Worm (Caenorhabditis elegans) whole organism, dauer: ENCODE data around the gene npr-35.

Experiments
- unc-62 ChIP-seq: sonication (generic microtip); optimal IDR thresholded peaks from 2 replicates; lab custom pipeline; 2017; ENCODE audit warnings: missing biosample characterization, missing genetic modification reagents, missing genetic modification characterization

npr-35 gene

DNA sequence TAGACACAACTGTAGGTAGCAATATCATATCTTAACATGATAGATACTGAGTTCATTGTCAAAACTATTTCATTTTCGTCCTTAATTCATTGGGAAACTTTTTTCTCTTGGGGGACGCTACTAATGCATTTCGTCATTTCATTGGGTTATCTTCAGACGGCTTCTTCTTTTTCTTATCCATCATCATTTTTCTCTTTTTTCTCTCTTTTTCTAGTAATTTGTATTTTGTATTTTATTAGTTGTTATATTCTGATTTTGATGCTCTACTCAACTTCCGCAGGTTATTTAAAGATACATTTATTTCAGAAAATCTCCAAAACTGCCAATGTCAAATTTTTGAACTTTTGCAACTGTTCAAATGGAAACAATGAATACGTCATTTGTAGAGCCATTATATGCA is at the start of gene npr-35:
TSS of gene npr-35 (plus strand) at position 301 of the 400 bp plus-strand sequence.
- no peak for TF ChIP-seq unc-62 (GFP tag; lab: Kevin White, UChicago)

DNA sequence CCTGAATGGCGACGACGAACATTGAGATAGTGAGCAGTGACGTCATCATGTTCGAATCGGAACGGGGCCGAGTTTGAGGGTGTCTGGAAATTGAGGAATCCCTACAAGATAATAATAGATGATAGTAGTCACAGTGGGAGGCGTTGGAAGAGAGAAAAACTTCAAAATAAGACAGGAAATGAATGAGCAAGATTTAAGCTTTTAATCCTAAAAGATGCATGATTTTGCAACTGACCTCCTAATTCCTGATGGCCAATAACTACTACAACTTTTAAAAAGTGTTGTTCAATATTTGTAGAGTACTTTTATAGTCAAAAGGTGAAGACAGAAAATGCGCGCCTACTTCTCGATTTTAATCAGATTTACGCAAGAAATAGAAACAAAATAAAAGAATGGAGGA is 45.3 kb upstream of the npr-35 start, which contains the start of gene flp-13:
TSS of gene flp-13 (minus strand) at position 101 of the 400 bp plus-strand sequence.
- TF ChIP-seq unc-62 (GFP tag; lab: Kevin White, UChicago) = no peak

DNA sequence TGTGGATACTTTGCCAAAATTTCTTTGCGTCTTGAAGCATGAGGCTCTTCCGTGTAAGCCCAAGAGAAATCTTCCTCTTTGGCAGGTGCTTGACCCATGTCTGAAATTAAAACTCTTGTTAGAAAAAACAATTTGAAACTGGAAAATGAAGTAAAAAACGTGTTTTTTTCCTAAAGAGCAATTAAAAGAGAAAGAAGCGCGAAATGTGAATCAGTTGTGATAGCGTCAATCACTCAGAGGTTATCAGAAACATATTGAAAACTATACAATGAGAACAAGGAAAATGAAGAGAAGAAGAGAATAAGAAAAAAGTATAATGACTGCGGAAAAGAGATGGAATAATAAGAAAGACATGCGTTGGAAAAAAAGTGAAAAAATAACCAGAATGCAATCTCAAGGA is 36.8 kb upstream of the npr-35 start, which contains the start of gene F33D4.4:
TSS of gene F33D4.4 (minus strand) at position 101 of the 400 bp plus-strand sequence.
- TF ChIP-seq unc-62 (GFP tag; lab: Kevin White, UChicago) = no peak

DNA sequence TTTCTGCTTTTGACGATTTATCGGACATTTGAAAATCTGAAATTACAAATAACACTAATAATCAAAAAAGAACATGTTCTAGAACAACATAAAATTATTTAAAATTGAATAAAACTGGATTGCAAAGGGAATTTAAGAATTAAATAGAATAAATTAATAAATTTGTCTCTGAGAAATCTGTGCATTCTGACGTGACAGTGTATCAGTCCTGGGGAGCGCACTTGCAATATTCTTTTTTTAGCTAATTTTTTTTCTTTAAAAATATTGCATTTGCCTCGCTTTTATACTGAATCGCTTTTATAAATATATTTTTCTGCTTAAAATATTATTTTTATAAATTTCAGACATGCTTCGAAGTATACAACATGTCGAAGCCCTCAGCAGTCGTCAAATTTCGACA is 33.9 kb upstream of the npr-35 start, which contains the start of the genes mrpl-1, emc-6 and mrps-24:
TSS of gene mrpl-1 (minus strand) at position 1 of the 400 bp plus-strand sequence.
TSS of gene emc-6 (minus strand) at position 36 of the 400 bp plus-strand sequence.
TSS of gene mrps-24 (plus strand) at position 345 of the 400 bp plus-strand sequence.
- TF ChIP-seq unc-62 (GFP tag; lab: Kevin White, UChicago) = no peak

DNA sequence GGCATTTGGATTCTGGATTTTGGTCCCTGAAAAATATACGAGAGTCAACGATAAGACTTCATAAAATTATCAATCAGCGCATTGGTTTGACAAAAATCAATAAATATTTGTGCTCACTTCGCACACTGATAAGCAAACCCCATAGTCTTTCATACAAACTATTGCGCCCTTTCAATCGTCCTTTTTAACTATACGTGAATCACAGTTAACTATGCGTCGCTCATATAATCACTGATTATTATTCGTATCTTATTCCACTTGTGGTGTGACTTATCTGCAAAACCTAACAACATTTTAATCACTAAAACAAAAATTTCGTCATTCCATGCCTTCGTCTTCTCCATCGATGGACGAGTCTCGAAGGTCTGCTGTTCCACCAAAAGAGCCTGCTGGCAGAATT is 32.8 kb upstream of the npr-35 start, which contains the start of gene nhr-8:
TSS of gene nhr-8 (plus strand) at position 160 of the 400 bp plus-strand sequence.
- no peak for TF ChIP-seq unc-62 (GFP tag; lab: Kevin White, UChicago)

DNA sequence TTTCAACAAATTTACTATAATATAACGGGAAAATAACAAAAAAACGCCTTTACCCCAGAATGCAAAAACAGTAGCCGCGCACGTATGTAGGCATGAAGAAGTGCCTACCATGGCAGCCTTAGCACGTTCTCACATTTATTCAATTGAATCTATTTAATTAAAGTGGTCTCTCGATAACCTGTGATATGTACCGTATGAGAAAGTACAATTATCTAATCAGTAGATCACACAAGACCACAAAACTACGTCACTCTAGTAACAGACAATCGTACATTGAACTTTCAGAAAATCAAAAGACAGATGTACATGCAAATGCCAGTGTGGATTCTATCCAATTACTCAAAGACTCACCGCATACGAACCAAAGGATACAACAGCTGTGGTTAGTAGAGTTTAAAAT is 31.4 kb upstream of the npr-35 start:
- no peak for TF ChIP-seq unc-62 (GFP tag; lab: Kevin White, UChicago)

DNA sequence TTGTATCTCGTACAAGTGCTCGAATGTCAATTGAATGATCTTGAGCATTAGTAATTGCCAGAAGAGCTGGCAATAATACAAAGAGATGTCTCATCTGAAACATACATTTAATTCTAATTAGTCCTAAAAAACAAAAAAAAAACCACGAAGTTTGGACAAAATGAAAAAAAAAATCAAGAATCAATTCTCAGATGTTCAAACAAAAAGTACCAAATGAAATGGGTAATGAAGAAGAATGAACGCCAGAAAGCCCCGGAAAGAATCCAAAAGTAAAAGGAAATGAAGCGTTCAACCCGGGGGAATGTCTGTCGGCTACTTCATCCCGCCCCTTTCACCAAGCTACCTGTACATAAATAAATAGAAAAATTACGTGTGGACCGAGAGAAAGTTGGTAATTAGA is 25.7 kb upstream of the npr-35 start, which contains the start of gene F33D4.6:
TSS of gene F33D4.6 (minus strand) at position 101 of the 400 bp plus-strand sequence.
- no peak for TF ChIP-seq unc-62 (GFP tag; lab: Kevin White, UChicago)

DNA sequence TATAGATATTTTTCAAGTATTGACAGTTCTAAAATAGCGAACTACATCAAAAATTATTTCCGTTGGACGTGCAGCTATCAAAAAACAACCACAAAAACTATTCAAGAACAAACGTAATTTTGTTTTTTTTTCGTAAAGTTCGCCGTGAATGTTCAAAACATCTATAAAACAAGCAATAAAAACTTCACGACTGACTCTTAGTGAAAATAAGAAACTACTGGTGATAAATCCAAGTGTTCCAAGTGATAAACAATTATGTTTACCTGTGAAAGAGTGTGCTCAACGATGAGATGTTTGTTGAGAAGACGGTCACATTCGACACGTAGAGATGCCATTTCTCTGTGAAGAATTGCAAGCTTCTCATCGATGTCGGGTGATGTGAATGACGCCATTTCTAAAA is 20.8 kb upstream of the npr-35 start, which contains the start of gene C50F7.6:
TSS of gene C50F7.6 (minus strand) at position 394 of the 400 bp plus-strand sequence.
- TF ChIP-seq unc-62 (GFP tag; lab: Kevin White, UChicago) = no peak

DNA sequence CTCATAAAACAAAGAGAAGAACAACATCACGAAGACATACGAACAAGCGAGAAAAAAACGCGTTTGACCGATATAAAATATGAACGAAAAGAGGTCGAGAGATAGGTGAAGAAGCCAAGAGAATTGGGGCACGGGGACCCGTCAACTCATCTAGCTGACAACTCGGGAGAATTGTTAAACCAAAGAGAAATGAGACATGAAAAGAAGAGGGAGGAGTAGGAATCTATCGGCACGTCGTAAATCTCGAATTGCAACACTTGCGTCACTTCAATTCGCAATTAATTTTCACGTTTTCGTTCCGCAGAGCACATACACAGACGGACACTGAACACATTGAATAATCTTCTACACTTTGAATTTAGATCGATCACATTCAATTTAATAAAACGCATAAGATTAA is 20.1 kb upstream of the npr-35 start:
- TF ChIP-seq unc-62 (GFP tag; lab: Kevin White, UChicago) = no peak

DNA sequence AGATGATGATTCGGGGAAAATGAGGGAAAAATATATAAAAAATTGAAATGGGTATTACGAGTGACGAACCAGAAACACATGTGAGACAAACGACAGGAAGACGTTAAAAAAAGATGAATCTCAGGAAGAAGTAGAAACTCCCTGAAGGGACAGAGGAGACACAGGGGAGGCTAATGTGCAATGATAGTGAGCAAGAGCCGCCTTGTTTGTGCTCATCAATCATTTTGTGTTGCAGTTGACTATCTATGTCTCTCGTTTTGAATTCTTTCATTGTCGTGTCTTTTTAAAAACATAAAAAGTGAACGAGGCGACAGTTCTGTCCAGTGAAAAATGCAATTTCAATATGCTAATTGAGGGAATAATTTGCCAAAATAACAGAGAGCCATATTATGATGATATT is 18.7 kb upstream of the npr-35 start:
- no peak for TF ChIP-seq unc-62 (GFP tag; lab: Kevin White, UChicago)

DNA sequence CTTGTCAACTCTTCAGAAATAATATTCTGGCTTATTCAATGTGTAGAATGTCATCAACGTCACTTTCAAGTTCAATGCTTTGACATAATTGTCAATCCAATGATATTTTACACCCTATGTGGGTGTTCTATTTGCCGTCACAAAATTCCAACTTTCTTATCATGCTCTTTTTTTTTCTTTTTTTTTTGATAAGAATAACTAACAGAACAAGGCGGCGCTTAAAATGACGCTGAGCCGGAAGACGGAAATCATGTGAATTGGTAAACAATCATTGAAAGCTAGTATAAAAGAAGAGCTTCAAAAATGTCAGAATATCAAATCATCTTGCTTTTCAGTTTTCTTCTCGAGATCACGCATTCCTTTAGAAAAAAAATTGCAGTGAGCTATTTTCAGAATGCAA is 17.3 kb upstream of the npr-35 start, which contains the start of gene C50F7.5:
TSS of gene C50F7.5 (plus strand) at position 395 of the 400 bp plus-strand sequence.
- no peak for TF ChIP-seq unc-62 (GFP tag; lab: Kevin White, UChicago)

DNA sequence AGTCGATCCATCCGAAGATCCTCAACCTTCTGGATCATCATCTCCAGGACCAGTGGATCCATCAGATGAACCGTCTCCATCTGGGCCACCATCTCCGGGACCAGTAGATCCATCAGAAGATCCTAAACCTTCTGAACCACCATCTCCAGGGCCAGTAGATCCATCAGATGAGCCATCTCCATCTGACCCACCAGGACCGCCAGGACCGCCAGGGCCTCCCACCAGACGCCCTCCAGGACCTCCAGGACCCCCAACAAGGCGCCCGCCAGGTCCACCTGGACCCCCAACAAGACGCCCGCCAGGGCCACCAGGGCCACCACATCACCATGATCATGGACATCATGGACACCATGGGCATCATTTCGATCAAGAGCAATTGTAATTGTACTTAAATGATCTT is 16.4 kb upstream of the npr-35 start:
- TF ChIP-seq unc-62 (GFP tag; lab: Kevin White, UChicago) = no peak

DNA sequence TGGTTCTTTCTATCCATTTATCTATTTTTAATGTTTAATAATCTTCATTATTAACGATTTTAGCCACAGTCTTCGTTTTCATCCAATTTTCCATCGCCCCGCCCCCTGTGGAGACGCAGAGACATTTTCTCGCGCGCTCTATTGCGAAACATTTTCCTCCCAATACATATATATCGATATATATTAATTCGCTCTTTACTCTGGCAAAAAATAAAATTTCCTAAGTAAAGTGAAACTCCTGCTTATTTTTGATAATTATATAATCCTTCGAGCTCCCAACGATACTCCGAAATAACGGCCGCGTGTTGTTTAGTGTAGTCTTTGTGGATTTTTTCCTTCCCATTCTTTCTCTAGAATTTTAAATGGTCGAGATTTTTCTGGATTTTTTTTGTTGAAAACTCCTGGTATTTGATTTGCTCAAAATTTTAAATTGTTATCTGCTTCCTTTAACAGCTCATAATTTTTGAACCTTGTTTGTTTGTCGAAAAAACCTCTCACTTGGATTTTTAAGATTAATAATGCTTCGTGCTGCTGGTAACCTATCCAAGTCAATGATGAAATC is 15.2 kb upstream of the npr-35 start, which contains the start of gene sucg-1:
TSS of gene sucg-1 (plus strand) at position 512 of the 562 bp plus-strand sequence.
- no peak for TF ChIP-seq unc-62 (GFP tag; lab: Kevin White, UChicago)

DNA sequence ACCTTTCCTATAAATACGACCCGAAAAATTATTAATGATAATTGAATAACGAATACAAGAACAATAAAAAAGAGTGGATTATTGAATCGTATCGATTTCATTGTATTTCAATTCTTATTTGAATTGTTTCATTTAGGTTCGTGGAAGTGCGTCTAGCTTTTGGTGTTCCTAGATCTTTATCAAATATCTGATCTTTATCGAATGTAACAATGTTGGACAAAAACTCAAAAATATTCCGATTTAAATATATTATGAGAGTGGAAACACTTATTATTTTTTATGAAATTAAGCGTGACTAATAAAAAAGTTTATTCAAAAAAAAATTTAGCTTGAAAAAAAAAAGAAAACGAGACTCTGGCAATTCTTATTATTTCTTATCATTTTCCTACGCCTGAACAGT is 11.7 kb upstream of the npr-35 start, which contains the start of the genes C50F7.9 and C50F7.3:
TSS of gene C50F7.9 (minus strand) at position 101 of the 400 bp plus-strand sequence.
TSS of gene C50F7.3 (plus strand) at position 370 of the 400 bp plus-strand sequence.
- no peak for TF ChIP-seq unc-62 (GFP tag; lab: Kevin White, UChicago)

DNA sequence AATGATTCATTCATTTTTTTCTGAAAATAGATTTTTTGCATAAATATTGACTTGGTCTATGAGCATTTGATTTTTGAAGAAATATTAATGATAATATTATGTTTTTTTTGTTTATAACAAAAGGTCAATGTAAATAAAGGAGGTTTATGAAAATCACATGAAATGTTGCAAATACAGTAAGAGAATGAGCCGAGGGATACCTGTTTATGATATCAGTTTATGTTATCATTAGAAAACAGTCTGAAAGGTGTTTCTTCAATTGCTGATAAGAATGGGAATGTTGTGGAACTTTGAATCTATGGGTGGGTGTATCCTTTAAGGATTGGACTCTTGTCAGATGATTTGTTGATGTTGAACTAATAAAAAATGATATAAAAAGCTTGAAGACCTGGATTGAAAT is 9.5 kb upstream of the npr-35 start:
- TF ChIP-seq unc-62 (GFP tag; lab: Kevin White, UChicago) = no peak

DNA sequence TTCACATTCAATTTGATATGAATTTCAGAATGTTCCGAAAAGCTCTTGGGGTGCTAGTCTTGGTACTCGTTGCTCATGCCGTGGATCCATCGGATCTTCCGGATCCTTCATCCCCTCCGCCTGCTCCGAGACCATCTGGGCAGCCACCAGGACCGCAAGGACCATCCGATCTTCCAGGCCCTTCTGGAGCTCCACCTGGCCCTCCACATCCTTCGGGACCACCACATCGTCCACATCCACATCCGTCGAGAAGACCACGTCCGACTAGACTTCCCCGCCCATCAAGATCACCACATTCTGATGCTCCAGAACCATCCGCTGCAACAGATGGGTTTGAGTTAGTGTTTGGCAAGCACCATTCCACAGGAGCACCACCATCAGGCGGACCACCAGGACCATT is 9.0 kb upstream of the npr-35 start, which contains the start of gene clx-1:
TSS of gene clx-1 (plus strand) at position 30 of the 400 bp plus-strand sequence.
- no peak for TF ChIP-seq unc-62 (GFP tag; lab: Kevin White, UChicago)
